Worm (Caenorhabditis elegans) whole organism, L2 larva: Measurements from ENCODE around the gene F29C4.4.
A peak's percentile ranks its signal among the peaks of the same experiment; 100 is the strongest.

Source experiments
- C34F6.9 ChIP-seq: fragments of 150-350 bp; optimal IDR thresholded peaks from 2 replicates; lab custom pipeline; 2014; ENCODE audit warnings: missing biosample characterization, missing genetic modification characterization
- F13H6.1 ChIP-seq: sonication (generic microtip); optimal IDR thresholded peaks from 2 replicates; lab custom pipeline; 2016; ENCODE audit warnings: missing genetic modification characterization, missing compliant biosample characterization
- Y55F3AM.14 ChIP-seq: fragments of 200-800 bp; sonication (Bioruptor generic); optimal IDR thresholded peaks from 2 replicates; lab custom pipeline; 2018; ENCODE audit warnings: mild to moderate bottlenecking, missing genetic modification characterization, missing compliant biosample characterization
- ZK546.5 ChIP-seq: sonication (generic microtip); optimal IDR thresholded peaks from 2 replicates; lab custom pipeline; 2017; ENCODE audit warnings: missing biosample characterization, missing genetic modification characterization
- alr-1 ChIP-seq: fragments of 150-350 bp; optimal IDR thresholded peaks from 2 replicates; lab custom pipeline; 2014; ENCODE audit warnings: missing biosample characterization, missing genetic modification characterization
- aly-2 ChIP-seq: fragments of 150-350 bp; optimal IDR thresholded peaks from 2 replicates; lab custom pipeline; 2014; ENCODE audit warnings: missing biosample characterization, missing genetic modification characterization
- ama-1 ChIP-seq: fragments of 150-350 bp; optimal IDR thresholded peaks from 2 replicates; lab custom pipeline; 2018; ENCODE audit warnings: inconsistent platforms
- blmp-1 ChIP-seq: sonication (generic microtip); optimal IDR thresholded peaks from 2 replicates; lab custom pipeline; 2017; ENCODE audit warnings: missing genetic modification characterization, mild to moderate bottlenecking, missing compliant biosample characterization, antibody characterized with exemption, moderate library complexity; ENCODE audit not compliant: insufficient read depth
- ceh-16 ChIP-seq: fragments of 150-350 bp; optimal IDR thresholded peaks from 2 replicates; lab custom pipeline; 2014; ENCODE audit warnings: missing biosample characterization, missing genetic modification characterization
- ceh-82 ChIP-seq: fragments of 150-350 bp; optimal IDR thresholded peaks from 2 replicates; lab custom pipeline; 2014; ENCODE audit warnings: missing biosample characterization, missing genetic modification characterization
- crh-2 ChIP-seq: sonication (generic microtip); optimal IDR thresholded peaks from 2 replicates; lab custom pipeline; 2017; ENCODE audit warnings: missing biosample characterization, missing genetic modification characterization
- dmd-4 ChIP-seq: sonication (generic microtip); optimal IDR thresholded peaks from 2 replicates; lab custom pipeline; 2017; ENCODE audit warnings: missing biosample characterization, missing genetic modification characterization
- egl-27 ChIP-seq: sonication (generic microtip); optimal IDR thresholded peaks from 3 replicates; lab custom pipeline; 2017; ENCODE audit warnings: missing biosample characterization, missing genetic modification reagents, missing genetic modification characterization
- elt-1 ChIP-seq: fragments of 150-350 bp; optimal IDR thresholded peaks from 2 replicates; lab custom pipeline; 2014; ENCODE audit warnings: missing biosample characterization, missing genetic modification characterization
- elt-3 ChIP-seq: sonication (generic microtip); optimal IDR thresholded peaks from 2 replicates; lab custom pipeline; 2017; ENCODE audit warnings: missing biosample characterization, missing genetic modification characterization
- fos-1 ChIP-seq: fragments of 150-350 bp; optimal IDR thresholded peaks from 2 replicates; lab custom pipeline; 2014; ENCODE audit warnings: missing biosample characterization, missing genetic modification characterization
- gmeb-1 ChIP-seq: fragments of 150-350 bp; optimal IDR thresholded peaks from 2 replicates; lab custom pipeline; 2014; ENCODE audit warnings: missing biosample characterization, missing genetic modification characterization
- lin-11 ChIP-seq: fragments of 150-350 bp; sonication (generic microtip); optimal IDR thresholded peaks from 2 replicates; lab custom pipeline; 2014; ENCODE audit warnings: missing biosample characterization, missing genetic modification characterization, inconsistent platforms, mixed read lengths
- lin-13 ChIP-seq: fragments of 150-350 bp; optimal IDR thresholded peaks from 2 replicates; lab custom pipeline; 2014; ENCODE audit warnings: missing biosample characterization, missing genetic modification reagents, missing genetic modification characterization
- lin-39 ChIP-seq: fragments of 150-350 bp; optimal IDR thresholded peaks from 2 replicates; lab custom pipeline; 2014; ENCODE audit warnings: missing biosample characterization, missing genetic modification reagents, missing genetic modification characterization
- lsy-2 ChIP-seq, 2 experiments: fragments of 150-350 bp in 1 of 2; sonication (generic microtip) in 1 of 2; optimal IDR thresholded peaks; 2 replicates each; lab custom pipeline; 2014 to 2017; ENCODE audit warnings: missing biosample characterization in 2 of 2, missing genetic modification characterization in 2 of 2
- mab-5 ChIP-seq: fragments of 150-350 bp; optimal IDR thresholded peaks from 2 replicates; lab custom pipeline; 2014; ENCODE audit warnings: missing biosample characterization, missing genetic modification characterization
- mdl-1 ChIP-seq, 2 experiments: fragments of 150-350 bp in 1 of 2; sonication (generic microtip) in 1 of 2; optimal IDR thresholded peaks; 2 replicates each; lab custom pipeline; 2017; ENCODE audit warnings: missing biosample characterization in 2 of 2, missing genetic modification characterization in 2 of 2
- nhr-10 ChIP-seq: sonication (generic microtip); optimal IDR thresholded peaks from 2 replicates; lab custom pipeline; 2017; ENCODE audit warnings: missing biosample characterization, missing genetic modification characterization
- nhr-11 ChIP-seq: fragments of 150-350 bp; optimal IDR thresholded peaks from 2 replicates; lab custom pipeline; 2014; ENCODE audit warnings: missing biosample characterization, missing genetic modification characterization
- nhr-12 ChIP-seq: fragments of 150-350 bp; optimal IDR thresholded peaks from 2 replicates; lab custom pipeline; 2014; ENCODE audit warnings: missing biosample characterization, missing genetic modification characterization
- nhr-129 ChIP-seq: fragments of 150-350 bp; optimal IDR thresholded peaks from 2 replicates; lab custom pipeline; 2014; ENCODE audit warnings: missing biosample characterization, missing genetic modification characterization
- nhr-21 ChIP-seq: fragments of 150-350 bp; optimal IDR thresholded peaks from 2 replicates; lab custom pipeline; 2014; ENCODE audit warnings: missing biosample characterization, missing genetic modification characterization
- nhr-237 ChIP-seq: fragments of 150-350 bp; optimal IDR thresholded peaks from 2 replicates; lab custom pipeline; 2014; ENCODE audit warnings: missing biosample characterization, missing genetic modification characterization
- nhr-25 ChIP-seq: fragments of 150-350 bp; sonication (generic microtip); optimal IDR thresholded peaks from 3 replicates; lab custom pipeline; 2014; ENCODE audit warnings: missing biosample characterization, missing genetic modification characterization
- nhr-6 ChIP-seq: fragments of 150-350 bp; optimal IDR thresholded peaks from 2 replicates; lab custom pipeline; 2014; ENCODE audit warnings: missing biosample characterization, missing genetic modification characterization
- nhr-77 ChIP-seq: fragments of 150-350 bp; optimal IDR thresholded peaks from 2 replicates; lab custom pipeline; 2014; ENCODE audit warnings: missing biosample characterization, missing genetic modification characterization
- peb-1 ChIP-seq: fragments of 150-350 bp; optimal IDR thresholded peaks from 2 replicates; lab custom pipeline; 2014; ENCODE audit warnings: missing biosample characterization, missing genetic modification characterization
- sem-4 ChIP-seq: fragments of 150-350 bp; optimal IDR thresholded peaks from 2 replicates; lab custom pipeline; 2014; ENCODE audit warnings: missing biosample characterization, missing genetic modification reagents, missing genetic modification characterization
- skn-1 ChIP-seq: sonication (generic microtip); optimal IDR thresholded peaks from 2 replicates; lab custom pipeline; 2017; ENCODE audit warnings: missing biosample characterization, missing genetic modification characterization
- sma-3 ChIP-seq: sonication (generic microtip); optimal IDR thresholded peaks from 2 replicates; lab custom pipeline; 2016; ENCODE audit warnings: missing genetic modification reagents, missing genetic modification characterization, missing compliant biosample characterization
- sma-9 ChIP-seq, 2 experiments: fragments of 150-350 bp in 1 of 2; sonication (generic microtip) in 1 of 2; optimal IDR thresholded peaks; 2 replicates each; lab custom pipeline; 2014 to 2016; ENCODE audit warnings: missing genetic modification characterization in 2 of 2, mild to moderate bottlenecking in 1 of 2, missing biosample characterization in 1 of 2, missing compliant biosample characterization in 1 of 2, missing genetic modification reagents in 1 of 2, moderate library complexity in 1 of 2
- snpc-4 ChIP-seq: fragments of 150-350 bp; optimal IDR thresholded peaks from 2 replicates; lab custom pipeline; 2014; ENCODE audit warnings: missing biosample characterization, missing genetic modification characterization
- unc-39 ChIP-seq: fragments of 150-350 bp; optimal IDR thresholded peaks from 2 replicates; lab custom pipeline; 2014; ENCODE audit warnings: missing biosample characterization, missing genetic modification characterization
- unc-55 ChIP-seq: fragments of 150-350 bp; sonication (generic microtip); optimal IDR thresholded peaks from 3 replicates; lab custom pipeline; 2014; ENCODE audit warnings: missing biosample characterization, missing genetic modification reagents, missing genetic modification characterization
- unc-62 ChIP-seq: fragments of 150-350 bp; optimal IDR thresholded peaks from 2 replicates; lab custom pipeline; 2014; ENCODE audit warnings: missing biosample characterization, missing genetic modification reagents, missing genetic modification characterization
- zag-1 ChIP-seq: fragments of 150-350 bp; optimal IDR thresholded peaks from 2 replicates; lab custom pipeline; 2014; ENCODE audit warnings: missing biosample characterization, missing genetic modification characterization
- ztf-1 ChIP-seq: fragments of 200-800 bp; sonication (Bioruptor generic); conservative IDR thresholded peaks from 2 replicates; pipeline ENCODE4 v1.3.6; 2022; ENCODE audit warnings: missing genetic modification characterization, missing compliant biosample characterization
- ztf-11 ChIP-seq: sonication (generic microtip); optimal IDR thresholded peaks from 2 replicates; lab custom pipeline; 2017; ENCODE audit warnings: missing biosample characterization, missing genetic modification characterization
- ztf-4 ChIP-seq: fragments of 150-350 bp; optimal IDR thresholded peaks from 2 replicates; lab custom pipeline; 2014; ENCODE audit warnings: missing biosample characterization, missing genetic modification characterization

The F29C4.4 gene

DNA sequence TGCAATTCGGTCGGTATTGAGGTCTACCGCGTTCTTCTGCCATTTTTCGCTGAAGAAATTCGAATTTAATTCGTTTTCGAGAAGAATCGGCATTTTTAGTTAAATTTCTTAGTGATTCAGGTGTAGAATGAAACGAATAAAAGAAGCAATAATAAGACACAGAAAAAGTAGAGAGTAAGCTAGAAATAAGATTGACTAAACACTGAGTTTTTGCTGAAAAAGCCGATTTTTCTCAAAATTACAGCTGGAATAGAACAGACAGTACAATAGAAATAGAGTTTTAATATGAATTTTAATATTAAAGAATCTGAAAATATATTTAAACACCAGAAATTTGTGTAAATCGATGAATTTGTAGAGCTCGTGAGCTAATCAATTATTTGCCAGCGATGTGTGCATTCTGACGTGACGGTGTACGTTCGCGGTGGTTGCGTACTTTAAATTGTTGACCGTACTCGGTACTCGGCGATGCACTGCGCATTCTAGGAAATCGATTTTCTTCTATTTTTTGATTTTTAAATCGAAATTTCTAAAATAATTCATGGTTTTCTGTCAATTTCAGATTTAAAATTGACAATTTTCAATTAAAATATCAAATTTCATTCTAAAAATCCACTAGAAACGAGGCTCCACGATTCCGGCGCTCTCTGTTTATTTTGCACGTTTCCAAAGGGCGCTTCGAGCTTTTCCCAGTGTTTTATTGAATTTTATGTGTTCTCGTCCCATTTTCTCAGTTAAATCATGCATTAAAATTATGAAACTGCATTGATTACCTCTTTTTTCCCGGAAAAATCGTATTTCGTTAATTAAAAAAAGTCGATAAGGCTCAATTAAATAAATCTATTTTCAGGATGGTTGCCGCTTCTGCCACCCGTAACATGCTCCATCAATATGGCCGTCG, 14.7 kb downstream of the F29C4.4 start, which contains the start of the genes grld-1 and cox-6C:
Gene grld-1, minus strand, starts transcription at position 51 of the 901 bp plus-strand sequence.
Gene cox-6C, plus strand, starts transcription at position 851 of the 901 bp plus-strand sequence.
- TF ChIP-seq egl-27 (tag; lab: Kevin White, UChicago) (peak; percentile 1), nhr-12 (tag; lab: Kevin White, UChicago) (no peak), snpc-4 (no peak), nhr-129 (tag; lab: Kevin White, UChicago) (peak; percentile 58), sem-4 (tag; lab: Kevin White, UChicago) (no peak), C34F6.9 (tag; lab: Kevin White, UChicago) (peak; percentile 67), mab-5 (tag; lab: Kevin White, UChicago) (no peak), lin-11 (peak; percentile 25), sma-9 (GFP tag; optimal IDR thresholded peaks at IDR 0.05; lab: Kevin White, UChicago) (peak; percentile 25), sma-9 (tag; optimal IDR thresholded peaks at IDR 0.05; lab: Kevin White, UChicago) (no peak), gmeb-1 (tag; lab: Kevin White, UChicago) (peak; percentile 53), nhr-77 (tag; lab: Kevin White, UChicago) (no peak), lsy-2 (tag; optimal IDR thresholded peaks at IDR 0.05; lab: Kevin White, UChicago) (peak; percentile 86 to 97), nhr-11 (no peak), skn-1 (tag; lab: Kevin White, UChicago) (no peak), zag-1 (tag; lab: Kevin White, UChicago) (peak; percentile 19), F13H6.1 (peak; percentile 64), unc-39 (no peak), fos-1 (tag; lab: Kevin White, UChicago) (peak; percentile 34), blmp-1 (tag; lab: Kevin White, UChicago) (no peak), nhr-237 (tag; lab: Kevin White, UChicago) (no peak), lin-13 (GFP tag; lab: Kevin White, UChicago) (peak; percentile 71), ZK546.5 (tag; lab: Kevin White, UChicago) (no peak), ama-1 (lab: Kevin White, UChicago) (no peak), mdl-1 (tag; optimal IDR thresholded peaks at IDR 0.05; lab: Kevin White, UChicago) (peak in 1 of 2 experiments; percentile 14), alr-1 (tag; lab: Kevin White, UChicago) (no peak), ztf-4 (no peak), nhr-10 (tag; lab: Kevin White, UChicago) (no peak), ceh-16 (tag; lab: Kevin White, UChicago) (no peak), sma-3 (GFP tag; lab: Kevin White, UChicago) (peak; percentile 51), dmd-4 (tag; lab: Kevin White, UChicago) (no peak), ztf-1 (GFP tag; lab: Robert Waterston, UW) (no peak), elt-3 (no peak), Y55F3AM.14 (no peak), nhr-25 (no peak), crh-2 (tag; lab: Kevin White, UChicago) (peak; percentile 53), unc-62 (GFP tag; lab: Kevin White, UChicago) (no peak), elt-1 (no peak), ztf-11 (tag; lab: Kevin White, UChicago) (no peak), ceh-82 (tag; lab: Kevin White, UChicago) (no peak), peb-1 (no peak), unc-55 (GFP tag; lab: Kevin White, UChicago) (peak; percentile 78), lin-39 (tag; lab: Kevin White, UChicago) (no peak), aly-2 (tag; lab: Kevin White, UChicago) (no peak), nhr-21 (tag; lab: Kevin White, UChicago) (peak; percentile 9), nhr-6 (tag; lab: Kevin White, UChicago) (peak; percentile 5)
- TF ChIP-seq, all 48 proteins: peak for 17
